Fruit fly (Drosophila melanogaster) whole organism, embryonic: ENCODE results near the gene CG11470.

Experiments used
- B-H1 ChIP-seq: fragments of 200-800 bp; sonication (Bioruptor generic); IDR thresholded peaks from 3 replicates; pipeline ENCODE4 v1.3.6; 2022; ENCODE audit warnings: missing biosample characterization, missing genetic modification characterization
- CG10959 ChIP-seq: fragments of 200-800 bp; sonication (Bioruptor generic); IDR thresholded peaks from 2 replicates; pipeline ENCODE4 v1.3.6; 2022; ENCODE audit warnings: missing biosample characterization, missing genetic modification characterization
- CG11093 ChIP-seq: fragments of 200-800 bp; sonication (Bioruptor generic); IDR thresholded peaks from 3 replicates; pipeline ENCODE4 v1.3.6; 2022; ENCODE audit warnings: missing biosample characterization, missing genetic modification characterization
- CG11696 ChIP-seq: fragments of 200-800 bp; sonication (Bioruptor generic); IDR thresholded peaks from 2 replicates; pipeline ENCODE4 v1.3.6; 2022; ENCODE audit warnings: missing biosample characterization, missing genetic modification characterization
- CG12104 ChIP-seq: fragments of 200-800 bp; sonication (Bioruptor generic); optimal IDR thresholded peaks from 3 replicates; lab custom pipeline; 2016; ENCODE audit warnings: missing biosample characterization, missing genetic modification characterization
- CG12769 ChIP-seq: fragments of 200-800 bp; sonication (Bioruptor generic); optimal IDR thresholded peaks from 2 replicates; lab custom pipeline; 2019; ENCODE audit warnings: missing biosample characterization, mild to moderate bottlenecking, missing genetic modification characterization, moderate library complexity
- CG13296 ChIP-seq: fragments of 200-800 bp; sonication (Bioruptor generic); optimal IDR thresholded peaks from 3 replicates; lab custom pipeline; 2018; ENCODE audit warnings: missing biosample characterization, mild to moderate bottlenecking, missing genetic modification characterization
- CG13775 ChIP-seq: fragments of 200-800 bp; sonication (Bioruptor generic); optimal IDR thresholded peaks from 3 replicates; lab custom pipeline; 2017; ENCODE audit warnings: missing biosample characterization, mild to moderate bottlenecking, missing genetic modification characterization
- CG14014 ChIP-seq: fragments of 200-800 bp; sonication (Bioruptor generic); IDR thresholded peaks from 2 replicates; pipeline ENCODE4 v1.3.6; 2022; ENCODE audit warnings: missing biosample characterization, missing genetic modification characterization
- CG15073 ChIP-seq: fragments of 200-800 bp; sonication (Bioruptor generic); optimal IDR thresholded peaks from 2 replicates; lab custom pipeline; 2016; ENCODE audit warnings: missing biosample characterization, missing genetic modification characterization
- CG15269 ChIP-seq: fragments of 200-800 bp; sonication (Bioruptor generic); optimal IDR thresholded peaks from 2 replicates; lab custom pipeline; 2018; ENCODE audit warnings: missing biosample characterization, mild to moderate bottlenecking, missing genetic modification characterization, moderate library complexity
- CG1529 ChIP-seq: fragments of 200-800 bp; sonication (Bioruptor generic); optimal IDR thresholded peaks from 3 replicates; lab custom pipeline; 2018; ENCODE audit warnings: missing biosample characterization, missing genetic modification characterization
- CG15601 ChIP-seq: fragments of 200-800 bp; sonication (Bioruptor generic); optimal IDR thresholded peaks from 3 replicates; lab custom pipeline; 2019; ENCODE audit warnings: missing biosample characterization, mild to moderate bottlenecking, missing genetic modification characterization, moderate library complexity
- CG16815 ChIP-seq: fragments of 200-800 bp; sonication (Bioruptor generic); optimal IDR thresholded peaks from 3 replicates; lab custom pipeline; 2017; ENCODE audit warnings: missing biosample characterization, mild to moderate bottlenecking, missing genetic modification characterization
- CG17361 ChIP-seq: fragments of 200-800 bp; sonication (Bioruptor generic); IDR thresholded peaks from 3 replicates; pipeline ENCODE4 v1.3.6; 2022; ENCODE audit warnings: missing biosample characterization, missing genetic modification characterization
- CG17802 ChIP-seq: fragments of 200-800 bp; sonication (Bioruptor generic); optimal IDR thresholded peaks from 2 replicates; lab custom pipeline; 2018; ENCODE audit warnings: missing biosample characterization, mild to moderate bottlenecking, missing genetic modification characterization, moderate library complexity
- CG18011 ChIP-seq: fragments of 200-800 bp; sonication (Bioruptor generic); optimal IDR thresholded peaks from 2 replicates; lab custom pipeline; 2017; ENCODE audit warnings: missing biosample characterization, missing genetic modification characterization, mild to moderate bottlenecking, moderate library complexity, missing genotype
- CG18599 ChIP-seq: fragments of 200-800 bp; sonication (Bioruptor generic); optimal IDR thresholded peaks from 3 replicates; lab custom pipeline; 2017; ENCODE audit warnings: missing biosample characterization, missing genetic modification characterization, mild to moderate bottlenecking, moderate library complexity, missing genetic modification reagents
- CG18619 ChIP-seq: fragments of 200-800 bp; sonication (Bioruptor generic); optimal IDR thresholded peaks from 3 replicates; lab custom pipeline; 2017; ENCODE audit warnings: missing biosample characterization, mild to moderate bottlenecking, missing genetic modification characterization
- CG2120 ChIP-seq: fragments of 200-800 bp; sonication (Bioruptor generic); optimal IDR thresholded peaks from 3 replicates; lab custom pipeline; 2016; ENCODE audit warnings: missing biosample characterization, missing genetic modification characterization
- CG2199 ChIP-seq: fragments of 200-800 bp; sonication (Bioruptor generic); IDR thresholded peaks from 3 replicates; pipeline ENCODE4 v1.3.6; 2022; ENCODE audit warnings: missing biosample characterization, missing genetic modification characterization
- CG2712 ChIP-seq: fragments of 200-800 bp; optimal IDR thresholded peaks from 3 replicates; lab custom pipeline; 2019; ENCODE audit warnings: missing biosample characterization, mild to moderate bottlenecking, missing genetic modification characterization, moderate library complexity
- CG31224 ChIP-seq: fragments of 200-800 bp; sonication (Bioruptor generic); IDR thresholded peaks from 2 replicates; pipeline ENCODE4 v1.3.6; 2022; ENCODE audit warnings: missing biosample characterization, missing genetic modification characterization
- CG31365 ChIP-seq: fragments of 200-800 bp; sonication (Bioruptor generic); optimal IDR thresholded peaks from 2 replicates; lab custom pipeline; 2018; ENCODE audit warnings: missing biosample characterization, mild to moderate bottlenecking, missing genetic modification characterization
- CG32767 ChIP-seq: fragments of 200-800 bp; sonication (Bioruptor generic); IDR thresholded peaks from 2 replicates; pipeline ENCODE4 v1.3.6; 2022; ENCODE audit warnings: missing biosample characterization, missing genetic modification characterization
- CG3726 ChIP-seq: fragments of 200-800 bp; sonication (Bioruptor generic); IDR thresholded peaks from 3 replicates; pipeline ENCODE4, ENCODE4 v1.3.6; 2022; ENCODE audit warnings: missing biosample characterization, missing genetic modification characterization
- CG3838 ChIP-seq: fragments of 200-800 bp; sonication (Bioruptor generic); optimal IDR thresholded peaks from 3 replicates; lab custom pipeline; 2016; ENCODE audit warnings: missing biosample characterization, missing genetic modification characterization
- CG4707 ChIP-seq: fragments of 200-800 bp; sonication (Bioruptor generic); optimal IDR thresholded peaks from 2 replicates; lab custom pipeline; 2018; ENCODE audit warnings: missing biosample characterization, mild to moderate bottlenecking, missing genetic modification characterization, moderate library complexity
- CG4730 ChIP-seq: fragments of 200-800 bp; sonication (Bioruptor generic); IDR thresholded peaks from 2 replicates; pipeline ENCODE4 v1.3.6; 2022; ENCODE audit warnings: missing biosample characterization, missing genetic modification characterization
- CG5180 ChIP-seq: fragments of 200-800 bp; sonication (Bioruptor generic); optimal IDR thresholded peaks from 3 replicates; lab custom pipeline; 2017; ENCODE audit warnings: missing biosample characterization, missing genetic modification characterization, mild to moderate bottlenecking, moderate library complexity, missing genetic modification reagents
- CG7271 ChIP-seq: fragments of 200-800 bp; sonication (Bioruptor generic); optimal IDR thresholded peaks from 2 replicates; lab custom pipeline; 2018; ENCODE audit warnings: missing biosample characterization, mild to moderate bottlenecking, missing genetic modification characterization, moderate library complexity
- CG7357 ChIP-seq: fragments of 200-800 bp; sonication (Bioruptor generic); IDR thresholded peaks from 3 replicates; pipeline ENCODE4 v1.3.6; 2022; ENCODE audit warnings: missing biosample characterization, missing genetic modification characterization
- CG8388 ChIP-seq: fragments of 200-800 bp; sonication (Bioruptor generic); optimal IDR thresholded peaks from 2 replicates; lab custom pipeline; 2019; ENCODE audit warnings: missing biosample characterization, mild to moderate bottlenecking, missing genetic modification characterization, moderate library complexity
- H2.0 ChIP-seq: fragments of 200-800 bp; sonication (Bioruptor generic); IDR thresholded peaks from 2 replicates; pipeline ENCODE4 v1.3.6; 2022; ENCODE audit warnings: missing biosample characterization, missing genetic modification characterization
- MTF-1 ChIP-seq: fragments of 200-800 bp; sonication (Bioruptor generic); optimal IDR thresholded peaks from 2 replicates; lab custom pipeline; 2018; ENCODE audit warnings: missing biosample characterization, mild to moderate bottlenecking, missing genetic modification characterization, borderline replicate concordance
- Max ChIP-seq: fragments of 200-800 bp; sonication (Bioruptor generic); optimal IDR thresholded peaks from 2 replicates; lab custom pipeline; 2016; ENCODE audit warnings: missing biosample characterization, mild to moderate bottlenecking, missing genetic modification characterization
- NFAT ChIP-seq: fragments of 200-800 bp; sonication (Bioruptor generic); IDR thresholded peaks from 2 replicates; pipeline ENCODE4 v1.3.6; 2022; ENCODE audit warnings: missing biosample characterization, missing genetic modification characterization
- PHDP ChIP-seq: fragments of 200-800 bp; sonication (Bioruptor generic); optimal IDR thresholded peaks from 3 replicates; lab custom pipeline; 2018; ENCODE audit warnings: missing biosample characterization, mild to moderate bottlenecking, missing genetic modification characterization, moderate library complexity
- Xbp1 ChIP-seq: fragments of 200-800 bp; sonication (Bioruptor generic); optimal IDR thresholded peaks from 3 replicates; lab custom pipeline; 2016; ENCODE audit warnings: missing biosample characterization, mild to moderate bottlenecking, missing genetic modification characterization
- hbn ChIP-seq: fragments of 200-800 bp; sonication (Bioruptor generic); IDR thresholded peaks from 2 replicates; pipeline ENCODE4 v1.3.6; 2022; ENCODE audit warnings: missing biosample characterization, missing genetic modification characterization; ENCODE audit not compliant: partially characterized antibody
- nmo ChIP-seq: fragments of 200-800 bp; sonication (Bioruptor generic); optimal IDR thresholded peaks from 2 replicates; lab custom pipeline; 2018; ENCODE audit warnings: missing biosample characterization, mild to moderate bottlenecking, missing genetic modification characterization, moderate library complexity
- phol ChIP-seq: fragments of 200-800 bp; sonication (Bioruptor generic); optimal IDR thresholded peaks from 3 replicates; lab custom pipeline; 2018; ENCODE audit warnings: missing biosample characterization, mild to moderate bottlenecking, missing genetic modification characterization, moderate library complexity
- sens-2 ChIP-seq: fragments of 200-800 bp; sonication (Bioruptor generic); IDR thresholded peaks from 2 replicates; pipeline ENCODE4 v1.3.6; 2022; ENCODE audit warnings: missing biosample characterization, missing genetic modification characterization
- so ChIP-seq: fragments of 200-800 bp; sonication (Bioruptor generic); IDR thresholded peaks from 3 replicates; pipeline ENCODE4 v1.3.6; 2022; ENCODE audit warnings: missing biosample characterization, missing genetic modification characterization
- sr ChIP-seq: fragments of 200-800 bp; sonication (Bioruptor generic); IDR thresholded peaks from 3 replicates; pipeline ENCODE4 v1.3.6; 2022; ENCODE audit warnings: missing biosample characterization, missing genetic modification characterization
- tna ChIP-seq: fragments of 200-800 bp; sonication (Bioruptor generic); IDR thresholded peaks from 2 replicates; pipeline ENCODE4 v1.3.6; 2022; ENCODE audit warnings: missing biosample characterization, missing genetic modification characterization; ENCODE audit not compliant: partially characterized antibody
- trem ChIP-seq: fragments of 200-800 bp; optimal IDR thresholded peaks from 3 replicates; lab custom pipeline; 2019; ENCODE audit warnings: missing biosample characterization, mild to moderate bottlenecking, missing genetic modification characterization, moderate library complexity
- vvl ChIP-seq: fragments of 200-800 bp; sonication (Bioruptor generic); IDR thresholded peaks from 2 replicates; pipeline ENCODE4 v1.3.6; 2022; ENCODE audit warnings: missing biosample characterization, missing genetic modification characterization

The CG11470 gene

DNA sequence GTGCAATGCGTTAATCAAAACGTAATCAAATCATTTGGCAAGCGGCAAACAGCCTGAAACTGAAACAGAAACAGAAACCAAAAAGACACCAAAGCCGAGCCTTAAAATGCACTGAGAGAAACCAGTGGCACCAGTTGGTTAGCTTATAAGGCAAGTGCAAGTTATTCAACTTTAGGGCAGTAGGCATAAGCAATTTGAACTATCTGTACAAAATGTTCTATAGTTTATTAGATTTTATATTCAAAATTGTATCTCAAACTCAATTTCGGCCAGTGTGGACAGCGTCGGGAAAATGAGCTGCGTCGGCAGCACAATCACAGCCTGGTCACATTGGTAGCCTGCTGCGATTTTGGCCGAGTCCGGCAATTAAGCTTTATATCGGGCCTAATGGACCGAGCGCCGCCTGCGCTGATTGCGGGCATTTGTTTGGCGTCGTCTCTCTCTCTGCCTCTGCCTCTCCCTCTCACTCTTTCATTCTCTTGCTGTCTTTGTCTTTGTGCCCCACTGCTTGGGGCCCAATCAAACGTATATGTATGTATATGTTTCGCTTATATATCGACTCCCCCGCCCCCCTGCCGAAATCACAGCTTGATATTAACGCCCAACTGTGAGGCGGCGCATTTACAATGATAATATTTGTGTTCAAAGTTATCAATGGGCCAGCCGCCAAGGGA lies 22.4 kb downstream of the CG11470 start (continued):
- TF ChIP-seq CG15073 (GFP tag; lab: Kevin White, UChicago) (peak; percentile 10), CG2712 (tag; lab: Kevin White, UChicago) (peak; percentile 81), CG17802 (tag; lab: Kevin White, UChicago) (peak; percentile 40), Max (GFP tag; lab: Kevin White, UChicago) (peak; percentile 39), CG15601 (peak; percentile 34), CG11093 (peak; percentile 60; the same call in 1 of the 3 replicates), CG4730 (GFP tag; lab: Robert Waterston, UW) (peak; percentile 47; the same call in 1 of the 2 replicates), CG18599 (GFP tag; lab: Kevin White, UChicago) (peak; percentile 57), CG13296 (peak; percentile 11), vvl (GFP tag; lab: Robert Waterston, UW) (peak; percentile 80), H2.0 (GFP tag; lab: Robert Waterston, UW) (peak; percentile 74), trem (tag; lab: Kevin White, UChicago) (peak; percentile 46), NFAT (GFP tag; lab: Robert Waterston, UW) (no peak), CG1529 (GFP tag; lab: Kevin White, UChicago) (peak; percentile 56), CG18619 (GFP tag; lab: Kevin White, UChicago) (peak; percentile 24), CG13775 (peak; percentile 53), MTF-1 (GFP tag; lab: Kevin White, UChicago) (peak; percentile 38), CG12104 (GFP tag; lab: Kevin White, UChicago) (no peak), PHDP (tag; lab: Kevin White, UChicago) (peak; percentile 45), CG3726 (GFP tag; lab: Robert Waterston, UW) (peak; percentile 71; the same call in 2 of the 3 replicates), CG11696 (GFP tag; lab: Robert Waterston, UW) (0 out of 2 replicates have a peak, but pooled peaks have one; percentile 26), CG8388 (GFP tag; lab: Kevin White, UChicago) (peak; percentile 63), CG31224 (GFP tag; lab: Robert Waterston, UW) (peak; percentile 17; the same call in 1 of the 2 replicates), CG17361 (peak; percentile 61), tna (GFP tag; lab: Robert Waterston, UW) (no peak), B-H1 (GFP tag; lab: Robert Waterston, UW) (peak; percentile 59), CG10959 (GFP tag; lab: Robert Waterston, UW) (peak; percentile 87), CG18011 (no peak), sens-2 (GFP tag; lab: Robert Waterston, UW) (peak; percentile 58; the same call in 1 of the 2 replicates), CG2120 (GFP tag; lab: Kevin White, UChicago) (peak; percentile 34), CG4707 (GFP tag; lab: Kevin White, UChicago) (no peak), CG2199 (0 out of 3 replicates have a peak, but pooled peaks have one; percentile 36), so (GFP tag; lab: Robert Waterston, UW) (peak; percentile 66; the same call in 2 of the 3 replicates), phol (tag; lab: Kevin White, UChicago) (peak; percentile 77), CG3838 (GFP tag; lab: Kevin White, UChicago) (no peak), CG16815 (GFP tag; lab: Kevin White, UChicago) (peak; percentile 74), sr (GFP tag; lab: Robert Waterston, UW) (no peak), CG15269 (tag; lab: Kevin White, UChicago) (no peak), CG5180 (GFP tag; lab: Kevin White, UChicago) (peak; percentile 29), CG31365 (tag; lab: Kevin White, UChicago) (no peak), CG14014 (GFP tag; lab: Robert Waterston, UW) (peak; percentile 65), nmo (GFP tag; lab: Kevin White, UChicago) (peak; percentile 72), Xbp1 (GFP tag; lab: Kevin White, UChicago) (peak; percentile 66), CG12769 (tag; lab: Kevin White, UChicago) (no peak), hbn (GFP tag; lab: Robert Waterston, UW) (no peak), CG7271 (tag; lab: Kevin White, UChicago) (peak; percentile 44), CG32767 (GFP tag; lab: Robert Waterston, UW) (0 out of 2 replicates have a peak, but pooled peaks have one; percentile 29), CG7357 (peak; percentile 21; the same call in 1 of the 3 replicates)
